Worm (Caenorhabditis elegans): Measurements from ENCODE around the gene C14C10.5.

C14C10.5 gene

ce11 chrV:12629743-12630142 is 29.8 kb downstream of the C14C10.5 start, which contains the start of gene F56H9.6:
TSS of gene F56H9.6 (minus strand) at chrV:12629843.
- TF ChIP-seq nhr-12 (tag; optimal IDR thresholded peaks at IDR 0.05) (no peak), nhr-43 (tag; optimal IDR thresholded peaks at IDR 0.05; ENCODE audit: poor library complexity, severe bottlenecking) (no peak), hmg-11 (tag; optimal IDR thresholded peaks at IDR 0.05) (no peak), lin-39 (tag; optimal IDR thresholded peaks at IDR 0.05) (no peak), nfya-1 (tag; optimal IDR thresholded peaks at IDR 0.05; ENCODE audit: insufficient read depth) (no peak), egl-5 (tag; optimal IDR thresholded peaks at IDR 0.05) (no peak), ztf-11 (tag; optimal IDR thresholded peaks at IDR 0.05) (no peak)

ce11 chrV:12632048-12632447 is 32.1 kb downstream of the C14C10.5 start, which contains the start of gene srx-113:
TSS of gene srx-113 (minus strand) at chrV:12632148.
- TF ChIP-seq pqm-1 (tag; optimal IDR thresholded peaks at IDR 0.05), result no peak
- TF ChIP-seq ama-1 (optimal IDR thresholded peaks at IDR 0.05), result no peak
- TF ChIP-seq fkh-10 (GFP tag; optimal IDR thresholded peaks at IDR 0.05), result no peak
- TF ChIP-seq nfya-1 (tag; optimal IDR thresholded peaks at IDR 0.05; ENCODE audit: insufficient read depth), result no peak
- TF ChIP-seq nhr-11 (tag; optimal IDR thresholded peaks at IDR 0.05), result no peak
- no peak for TF ChIP-seq fkh-2 (tag; optimal IDR thresholded peaks at IDR 0.05)
- TF ChIP-seq elt-2 (tag; optimal IDR thresholded peaks at IDR 0.05), result no peak
- no peak for TF ChIP-seq ceh-9 (tag; optimal IDR thresholded peaks at IDR 0.05)
- no peak for TF ChIP-seq snpc-4 (tag; optimal IDR thresholded peaks at IDR 0.05)
- TF ChIP-seq skn-1 (tag; optimal IDR thresholded peaks at IDR 0.05), result no peak
- TF ChIP-seq ceh-28 (tag; optimal IDR thresholded peaks at IDR 0.05), result no peak
- TF ChIP-seq mml-1 (tag; optimal IDR thresholded peaks at IDR 0.05), result no peak
- no peak for TF ChIP-seq nhr-67 (tag; optimal IDR thresholded peaks at IDR 0.05)
- TF ChIP-seq elt-1 (tag; optimal IDR thresholded peaks at IDR 0.05), result no peak

ce11 chrV:12633046-12633445 is 33.1 kb downstream of the C14C10.5 start:
- TF ChIP-seq nhr-237 (tag; optimal IDR thresholded peaks at IDR 0.05), result no peak
- TF ChIP-seq mml-1 (tag; optimal IDR thresholded peaks at IDR 0.05), result no peak
- TF ChIP-seq ceh-82 (tag; optimal IDR thresholded peaks at IDR 0.05), result no peak
- no peak for TF ChIP-seq ceh-28 (tag; optimal IDR thresholded peaks at IDR 0.05)
- no peak for TF ChIP-seq fos-1 (tag; optimal IDR thresholded peaks at IDR 0.05)
- no peak for TF ChIP-seq elt-3 (tag; optimal IDR thresholded peaks at IDR 0.05)
- TF ChIP-seq pqm-1 (tag; optimal IDR thresholded peaks at IDR 0.05), result no peak
- TF ChIP-seq egl-27 (tag; optimal IDR thresholded peaks at IDR 0.05), result no peak
- no peak for TF ChIP-seq fkh-2 (tag; optimal IDR thresholded peaks at IDR 0.05)

- TF ChIP-seq ceh-9 (tag; optimal IDR thresholded peaks at IDR 0.05) (no peak), jun-1 (tag; optimal IDR thresholded peaks at IDR 0.05) (no peak), ztf-11 (tag; optimal IDR thresholded peaks at IDR 0.05) (no peak), elt-2 (tag; optimal IDR thresholded peaks at IDR 0.05) (peak; percentile 77), pqm-1 (tag; optimal IDR thresholded peaks at IDR 0.05) (peak; percentile 52)
These were observed 34.1 kb downstream of the C14C10.5 start for ce11 chrV:12634050-12634449.

- TF ChIP-seq tbx-2 (tag; optimal IDR thresholded peaks at IDR 0.05) (no peak), egl-5 (tag; optimal IDR thresholded peaks at IDR 0.05) (peak; percentile 32), mml-1 (tag; optimal IDR thresholded peaks at IDR 0.05) (peak; percentile 76)
These were observed 34.8 kb downstream of the C14C10.5 start for ce11 chrV:12634746-12635145.

ce11 chrV:12635218-12635617 is 35.2 kb downstream of the C14C10.5 start:
- TF ChIP-seq pha-4 (tag; optimal IDR thresholded peaks at IDR 0.05) (peak; percentile 94), nhr-25 (tag; optimal IDR thresholded peaks at IDR 0.05) (peak; percentile 40), aly-2 (tag; optimal IDR thresholded peaks at IDR 0.05) (no peak), nhr-76 (tag; optimal IDR thresholded peaks at IDR 0.05) (no peak), ZK546.5 (tag; optimal IDR thresholded peaks at IDR 0.05) (no peak), fkh-10 (GFP tag; optimal IDR thresholded peaks at IDR 0.05) (no peak), fos-1 (tag; optimal IDR thresholded peaks at IDR 0.05) (no peak), elt-2 (tag; optimal IDR thresholded peaks at IDR 0.05) (peak; percentile 43), unc-62 (GFP tag; optimal IDR thresholded peaks at IDR 0.05) (no peak), daf-12 (tag; optimal IDR thresholded peaks at IDR 0.05) (no peak), nhr-23 (tag; optimal IDR thresholded peaks at IDR 0.05) (no peak), tbx-2 (tag; optimal IDR thresholded peaks at IDR 0.05) (no peak), nfya-1 (tag; optimal IDR thresholded peaks at IDR 0.05; ENCODE audit: insufficient read depth) (no peak), pqm-1 (tag; optimal IDR thresholded peaks at IDR 0.05) (peak; percentile 62), sea-2 (GFP tag; optimal IDR thresholded peaks at IDR 0.05) (no peak), nhr-237 (tag; optimal IDR thresholded peaks at IDR 0.05) (no peak), lsy-12 (tag; optimal IDR thresholded peaks at IDR 0.05) (no peak), nhr-28 (tag; optimal IDR thresholded peaks at IDR 0.05) (no peak), ceh-16 (tag; optimal IDR thresholded peaks at IDR 0.05) (no peak), hmg-11 (tag; optimal IDR thresholded peaks at IDR 0.05) (no peak), fkh-2 (tag; optimal IDR thresholded peaks at IDR 0.05) (no peak), ceh-28 (tag; optimal IDR thresholded peaks at IDR 0.05) (no peak), nhr-12 (tag; optimal IDR thresholded peaks at IDR 0.05) (no peak), mml-1 (tag; optimal IDR thresholded peaks at IDR 0.05) (no peak), snpc-4 (tag; optimal IDR thresholded peaks at IDR 0.05) (no peak), ceh-82 (tag; optimal IDR thresholded peaks at IDR 0.05) (no peak), unc-39 (tag; optimal IDR thresholded peaks at IDR 0.05) (no peak), jun-1 (tag; optimal IDR thresholded peaks at IDR 0.05) (peak; percentile 63), egl-5 (tag; optimal IDR thresholded peaks at IDR 0.05) (no peak), lin-15B (tag; optimal IDR thresholded peaks at IDR 0.05) (no peak), lin-39 (tag; optimal IDR thresholded peaks at IDR 0.05) (no peak)

All from whole organism, L3 larva.